Fruit fly (Drosophila melanogaster): ENCODE measurements around the gene CG14551.
A peak's percentile ranks its signal among the peaks of the same experiment; 100 is the strongest.

The CG14551 gene

DNA sequence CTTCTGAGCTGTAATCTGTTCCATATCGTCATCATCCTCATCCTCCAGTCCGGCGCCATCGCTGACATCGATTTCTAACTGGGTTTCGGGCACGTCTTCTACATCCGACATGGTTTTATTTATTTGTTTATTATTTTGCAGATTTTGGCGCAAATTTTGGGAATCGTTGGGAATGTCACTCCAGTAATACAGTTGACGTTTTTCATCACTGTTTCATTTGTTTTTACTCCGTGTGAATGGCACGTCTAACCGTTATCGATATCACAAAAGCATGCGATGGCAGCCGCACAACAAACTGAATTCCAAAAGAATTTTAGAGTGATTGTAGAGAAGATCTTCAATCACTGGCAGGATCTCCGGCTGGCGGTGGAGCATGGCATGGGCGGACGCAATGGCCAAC, 6.4 kb downstream of the CG14551 start, which contains the start of the genes Sld5 and CG14543 (continued):
- no peak for TF ChIP-seq bab2 (GFP tag; optimal IDR thresholded peaks at IDR 0.05)
- TF ChIP-seq mam (GFP tag; optimal IDR thresholded peaks at IDR 0.05), result peak; percentile 18
- peak; percentile 42 for TF ChIP-seq CG33213 (GFP tag; optimal IDR thresholded peaks at IDR 0.05)
- no peak for TF ChIP-seq al (GFP tag; IDR thresholded peaks at IDR 0.05)
- no peak for TF ChIP-seq CG14965 (GFP tag; optimal IDR thresholded peaks at IDR 0.05; ENCODE audit: borderline replicate concordance)
- TF ChIP-seq CG2199 (GFP tag; IDR thresholded peaks at IDR 0.05), result no peak

dm6 chr3R:26055214-26055632, 7.6 kb downstream of the CG14551 start, which contains the start of gene Cmpk:
TSS of gene Cmpk (minus strand) at chr3R:26055438.
- peak; percentile 27; the same call in 1 of the 2 replicates for TF ChIP-seq hbn (GFP tag; IDR thresholded peaks at IDR 0.05; ENCODE audit: partially characterized antibody)
- peak; percentile 11; the same call in 1 of the 3 replicates for TF ChIP-seq CG7357 (GFP tag; IDR thresholded peaks at IDR 0.05)
- peak; percentile 45; the same call in 1 of the 2 replicates for TF ChIP-seq HLH3B (GFP tag; IDR thresholded peaks at IDR 0.05)
- peak; percentile 69 for TF ChIP-seq nerfin-1 (tag; optimal IDR thresholded peaks at IDR 0.05)
- no peak for TF ChIP-seq rib (GFP tag; IDR thresholded peaks at IDR 0.05)
- TF ChIP-seq CG13296 (GFP tag; optimal IDR thresholded peaks at IDR 0.05), result peak; percentile 84
- TF ChIP-seq CG12659 (GFP tag; optimal IDR thresholded peaks at IDR 0.05), result peak; percentile 90
- TF ChIP-seq CG13624 (GFP tag; optimal IDR thresholded peaks at IDR 0.05), result peak; percentile 39
- peak; percentile 80 for TF ChIP-seq CG6765 (GFP tag; optimal IDR thresholded peaks at IDR 0.05)
- TF ChIP-seq ewg (GFP tag; optimal IDR thresholded peaks at IDR 0.05), result peak; percentile 96
- peak; percentile 40 for TF ChIP-seq sna (GFP tag; IDR thresholded peaks at IDR 0.05; ENCODE audit: partially characterized antibody)
- peak; percentile 75; the same call in 2 of the 3 replicates for TF ChIP-seq gce (GFP tag; IDR thresholded peaks at IDR 0.05)
- TF ChIP-seq CG16813 (GFP tag; IDR thresholded peaks at IDR 0.05; ENCODE audit: partially characterized antibody), result no peak
- peak; percentile 12 for TF ChIP-seq bab2 (GFP tag; optimal IDR thresholded peaks at IDR 0.05)
- peak; percentile 59; the same call in 1 of the 2 replicates for TF ChIP-seq stc (GFP tag; IDR thresholded peaks at IDR 0.05)
- TF ChIP-seq gem (tag; optimal IDR thresholded peaks at IDR 0.05), result peak; percentile 46
- TF ChIP-seq pita (GFP tag; optimal IDR thresholded peaks at IDR 0.05), result no peak
- peak; percentile 50 for TF ChIP-seq CG9817 (tag; optimal IDR thresholded peaks at IDR 0.05)
- peak; percentile 63 for TF ChIP-seq dmrt99B (tag; optimal IDR thresholded peaks at IDR 0.05)
- TF ChIP-seq CG3838 (GFP tag; optimal IDR thresholded peaks at IDR 0.05), result no peak
- TF ChIP-seq otp (GFP tag; IDR thresholded peaks at IDR 0.05), result peak; percentile 26; the same call in 1 of the 3 replicates
- 0 out of 3 replicates have a peak, but pooled peaks have one; percentile 33 for TF ChIP-seq Opbp (GFP tag; IDR thresholded peaks at IDR 0.05; ENCODE audit: partially characterized antibody)
- TF ChIP-seq CG12104 (GFP tag; optimal IDR thresholded peaks at IDR 0.05), result peak; percentile 44
- peak; percentile 70 for TF ChIP-seq CG13775 (GFP tag; optimal IDR thresholded peaks at IDR 0.05)
- no peak for TF ChIP-seq D (optimal IDR thresholded peaks at IDR 0.05)
- peak; percentile 51 for TF ChIP-seq D (GFP tag; optimal IDR thresholded peaks at IDR 0.05)
- TF ChIP-seq NfI (GFP tag; optimal IDR thresholded peaks at IDR 0.05), result peak; percentile 88
- TF ChIP-seq nmo (GFP tag; optimal IDR thresholded peaks at IDR 0.05), result peak; percentile 43
- no peak for TF ChIP-seq Dfd (GFP tag; optimal IDR thresholded peaks at IDR 0.05)
- peak; percentile 67 for TF ChIP-seq Jarid2 (GFP tag; optimal IDR thresholded peaks at IDR 0.05)
- TF ChIP-seq Ptx1 (GFP tag; IDR thresholded peaks at IDR 0.05), result 0 out of 2 replicates have a peak, but pooled peaks have one; percentile 34
- peak; percentile 80 for TF ChIP-seq CG12769 (tag; optimal IDR thresholded peaks at IDR 0.05)
- TF ChIP-seq so (GFP tag; IDR thresholded peaks at IDR 0.05), result peak; percentile 80; the same call in 2 of the 3 replicates
- peak; percentile 46 for TF ChIP-seq CG1529 (GFP tag; optimal IDR thresholded peaks at IDR 0.05)
- TF ChIP-seq Side (GFP tag; optimal IDR thresholded peaks at IDR 0.05), result peak; percentile 55
- TF ChIP-seq schlank (tag; optimal IDR thresholded peaks at IDR 0.05), result peak; percentile 72
- peak in 1 of 2 experiments; percentile 74 for TF ChIP-seq Eip74EF (GFP tag; optimal IDR thresholded peaks at IDR 0.05)
- TF ChIP-seq fru (optimal IDR thresholded peaks at IDR 0.05), result no peak
- peak; percentile 36 for TF ChIP-seq CG30403 (GFP tag; optimal IDR thresholded peaks at IDR 0.05)
- TF ChIP-seq Adf1 (GFP tag; IDR thresholded peaks at IDR 0.05), result peak; percentile 52
- TF ChIP-seq CG3995 (GFP tag; optimal IDR thresholded peaks at IDR 0.05), result peak; percentile 37
- TF ChIP-seq ara (GFP tag; IDR thresholded peaks at IDR 0.05), result peak; percentile 41; the same call in 1 of the 2 replicates
- peak; percentile 33; the same call in 1 of the 2 replicates for TF ChIP-seq ato (GFP tag; IDR thresholded peaks at IDR 0.05; ENCODE audit: partially characterized antibody)

All from whole organism, embryonic.